Worm (Caenorhabditis elegans) whole organism, L1 larva: ENCODE measurements around the gene T26G10.3.

ENCODE experiments used
- C04F5.9 ChIP-seq: sonication (generic microtip); optimal IDR thresholded peaks from 2 replicates; lab custom pipeline; 2016; ENCODE audit warnings: missing genetic modification characterization, missing compliant biosample characterization
- Y116A8C.19 ChIP-seq: sonication (generic microtip); optimal IDR thresholded peaks from 2 replicates; lab custom pipeline; 2016; ENCODE audit warnings: missing compliant biosample characterization, missing genetic modification characterization, borderline replicate concordance
- aha-1 ChIP-seq: fragments of 150-350 bp; optimal IDR thresholded peaks from 2 replicates; lab custom pipeline; 2014; ENCODE audit warnings: missing biosample characterization, missing genetic modification characterization
- alr-1 ChIP-seq: fragments of 200-800 bp; sonication (Bioruptor generic); optimal IDR thresholded peaks from 2 replicates; lab custom pipeline; 2018; ENCODE audit warnings: borderline replicate concordance, mild to moderate bottlenecking, missing genetic modification characterization, missing compliant biosample characterization
- blmp-1 ChIP-seq: fragments of 150-350 bp; optimal IDR thresholded peaks from 2 replicates; lab custom pipeline; 2014; ENCODE audit warnings: missing biosample characterization, missing genetic modification characterization
- ceh-63 ChIP-seq: fragments of 200-800 bp; sonication (Bioruptor generic); optimal IDR thresholded peaks from 2 replicates; lab custom pipeline; 2018; ENCODE audit warnings: mild to moderate bottlenecking, missing genetic modification characterization, missing compliant biosample characterization
- ces-1 ChIP-seq: fragments of 150-350 bp; optimal IDR thresholded peaks from 2 replicates; lab custom pipeline; 2014; ENCODE audit warnings: missing biosample characterization, missing genetic modification reagents, missing genetic modification characterization
- efl-1 ChIP-seq, 4 experiments: fragments of 150-350 bp; optimal IDR thresholded peaks in 3 of 4; peaks in 1 of 4; 1 replicate in 1 of 4; 2 replicates in 3 of 4; lab custom pipeline; 2014; ENCODE audit warnings: missing biosample characterization in 2 of 4, missing genetic modification characterization in 2 of 4, missing genetic modification reagents in 2 of 4
- egl-13 ChIP-seq: sonication (generic microtip); optimal IDR thresholded peaks from 2 replicates; lab custom pipeline; 2016; ENCODE audit warnings: missing genotype, missing genetic modification reagents, missing genetic modification characterization, missing compliant biosample characterization
- elt-2 ChIP-seq: sonication (generic microtip); optimal IDR thresholded peaks from 2 replicates; lab custom pipeline; 2016; ENCODE audit warnings: missing genetic modification characterization, mild to moderate bottlenecking, inconsistent platforms, missing compliant biosample characterization, missing genetic modification reagents
- elt-3 ChIP-seq, 6 experiments: fragments of 150-350 bp in 1 of 6; sonication (generic microtip); optimal IDR thresholded peaks; 2 replicates each; lab custom pipeline; 2017 to 2018; ENCODE audit warnings: missing biosample characterization in 6 of 6, missing genetic modification characterization in 6 of 6, inconsistent platforms in 1 of 6
- fkh-8 ChIP-seq: sonication (generic microtip); optimal IDR thresholded peaks from 2 replicates; lab custom pipeline; 2016; ENCODE audit warnings: mild to moderate bottlenecking, missing genetic modification characterization, missing compliant biosample characterization
- fos-1 ChIP-seq: fragments of 150-350 bp; optimal IDR thresholded peaks from 2 replicates; lab custom pipeline; 2014; ENCODE audit warnings: missing biosample characterization, missing genetic modification characterization
- hlh-4 ChIP-seq: sonication (generic microtip); optimal IDR thresholded peaks from 2 replicates; lab custom pipeline; 2016; ENCODE audit warnings: mild to moderate bottlenecking, missing genetic modification characterization, missing compliant biosample characterization
- isw-1 ChIP-seq: fragments of 200-800 bp; sonication (Bioruptor generic); IDR thresholded peaks from 2 replicates; pipeline ENCODE4 v1.3.6; 2022; ENCODE audit warnings: missing genetic modification characterization, missing compliant biosample characterization
- lin-13 ChIP-seq: fragments of 150-350 bp; optimal IDR thresholded peaks from 2 replicates; lab custom pipeline; 2014; ENCODE audit warnings: missing biosample characterization, missing genetic modification reagents, missing genetic modification characterization
- lin-14 ChIP-seq: fragments of 200-800 bp; sonication (Bioruptor generic); optimal IDR thresholded peaks from 2 replicates; lab custom pipeline; 2018; ENCODE audit warnings: mild to moderate bottlenecking, missing genetic modification characterization, moderate library complexity, missing compliant biosample characterization
- lin-35 ChIP-seq, 2 experiments: fragments of 150-350 bp; optimal IDR thresholded peaks; 2 replicates each; lab custom pipeline; 2014; ENCODE audit warnings: missing biosample characterization in 2 of 2, missing genetic modification characterization in 2 of 2, missing genetic modification reagents in 2 of 2
- lsy-2 ChIP-seq, 2 experiments: fragments of 150-350 bp; optimal IDR thresholded peaks; 2 replicates each; lab custom pipeline; 2014; ENCODE audit warnings: missing biosample characterization in 2 of 2, missing genetic modification characterization in 2 of 2
- mab-9 ChIP-seq: fragments of 200-800 bp; sonication (Bioruptor generic); IDR thresholded peaks from 2 replicates; pipeline ENCODE4 v1.3.6; 2022; ENCODE audit warnings: missing genetic modification reagents, missing genetic modification characterization, missing compliant biosample characterization
- nhr-12 ChIP-seq: sonication (generic microtip); optimal IDR thresholded peaks from 2 replicates; lab custom pipeline; 2017; ENCODE audit warnings: missing biosample characterization, missing genetic modification characterization
- nhr-19 ChIP-seq: fragments of 200-800 bp; sonication (Bioruptor generic); conservative IDR thresholded peaks from 2 replicates; pipeline ENCODE4 v1.3.6; 2022; ENCODE audit warnings: missing genetic modification characterization, missing compliant biosample characterization
- nhr-237 ChIP-seq: fragments of 150-350 bp; optimal IDR thresholded peaks from 2 replicates; lab custom pipeline; 2014; ENCODE audit warnings: missing biosample characterization, missing genetic modification characterization
- nhr-28 ChIP-seq: fragments of 150-350 bp; optimal IDR thresholded peaks from 2 replicates; lab custom pipeline; 2014; ENCODE audit warnings: missing biosample characterization, missing genetic modification characterization
- nhr-47 ChIP-seq: sonication (generic microtip); optimal IDR thresholded peaks from 2 replicates; lab custom pipeline; 2016; ENCODE audit warnings: mild to moderate bottlenecking, missing genetic modification characterization, moderate library complexity, missing compliant biosample characterization
- nhr-76 ChIP-seq: sonication (generic microtip); optimal IDR thresholded peaks from 2 replicates; lab custom pipeline; 2017; ENCODE audit warnings: missing biosample characterization, missing genetic modification characterization
- nhr-77 ChIP-seq: fragments of 150-350 bp; optimal IDR thresholded peaks from 2 replicates; lab custom pipeline; 2014; ENCODE audit warnings: missing biosample characterization, missing genetic modification characterization
- nhr-84 ChIP-seq: sonication (generic microtip); optimal IDR thresholded peaks from 2 replicates; lab custom pipeline; 2017; ENCODE audit warnings: missing biosample characterization, missing genetic modification characterization
- nhr-85 ChIP-seq: sonication (generic microtip); peaks from one replicate; lab custom pipeline; 2016; ENCODE audit warnings: missing genetic modification characterization, inconsistent platforms, missing compliant biosample characterization
- nhr-90 ChIP-seq: sonication (generic microtip); optimal IDR thresholded peaks from 2 replicates; lab custom pipeline; 2016; ENCODE audit warnings: mild to moderate bottlenecking, missing genetic modification characterization, missing compliant biosample characterization; ENCODE audit not compliant: poor library complexity
- pag-3 ChIP-seq: sonication (generic microtip); optimal IDR thresholded peaks from 2 replicates; lab custom pipeline; 2017; ENCODE audit warnings: missing genetic modification characterization, mild to moderate bottlenecking, missing compliant biosample characterization, antibody characterized with exemption, borderline replicate concordance; ENCODE audit not compliant: insufficient read depth
- skn-1 ChIP-seq: fragments of 150-350 bp; optimal IDR thresholded peaks from 2 replicates; lab custom pipeline; 2014; ENCODE audit warnings: missing biosample characterization, missing genetic modification characterization
- snpc-4 ChIP-seq: fragments of 150-350 bp; optimal IDR thresholded peaks from 2 replicates; lab custom pipeline; 2014; ENCODE audit warnings: missing biosample characterization, missing genetic modification characterization
- sup-37 ChIP-seq: fragments of 200-800 bp; sonication (Bioruptor generic); optimal IDR thresholded peaks from 2 replicates; lab custom pipeline; 2018; ENCODE audit warnings: mild to moderate bottlenecking, missing genetic modification characterization, missing compliant biosample characterization
- tlp-1 ChIP-seq: fragments of 150-350 bp; optimal IDR thresholded peaks from 2 replicates; lab custom pipeline; 2014; ENCODE audit warnings: missing biosample characterization, missing genetic modification characterization
- unc-130 ChIP-seq: fragments of 150-350 bp; optimal IDR thresholded peaks from 2 replicates; lab custom pipeline; 2017; ENCODE audit warnings: missing biosample characterization, missing genetic modification characterization, inconsistent platforms
- unc-62 ChIP-seq: fragments of 150-350 bp; optimal IDR thresholded peaks from 2 replicates; lab custom pipeline; 2014; ENCODE audit warnings: missing biosample characterization, missing genetic modification reagents, missing genetic modification characterization
- unc-86 ChIP-seq: sonication (generic microtip); optimal IDR thresholded peaks from 2 replicates; lab custom pipeline; 2016; ENCODE audit warnings: missing genetic modification characterization, missing compliant biosample characterization
- unc-98 ChIP-seq: fragments of 200-800 bp; sonication (Bioruptor generic); IDR thresholded peaks from 2 replicates; pipeline ENCODE4 v1.3.6; 2022; ENCODE audit warnings: missing genetic modification characterization, missing compliant biosample characterization
- vab-15 ChIP-seq: sonication (generic microtip); optimal IDR thresholded peaks from 2 replicates; lab custom pipeline; 2017; ENCODE audit warnings: missing genotype, mild to moderate bottlenecking, missing genetic modification characterization, missing compliant biosample characterization
- xbp-1 ChIP-seq: sonication (generic microtip); optimal IDR thresholded peaks from 2 replicates; lab custom pipeline; 2016; ENCODE audit warnings: missing genetic modification characterization, missing compliant biosample characterization
- zag-1 ChIP-seq: fragments of 150-350 bp; optimal IDR thresholded peaks from 2 replicates; lab custom pipeline; 2014; ENCODE audit warnings: missing biosample characterization, missing genetic modification characterization
- ztf-11 ChIP-seq, 2 experiments: sonication (generic microtip); optimal IDR thresholded peaks; 2 replicates each; lab custom pipeline; 2016 to 2017; ENCODE audit warnings: missing genetic modification characterization in 2 of 2, missing biosample characterization in 1 of 2, missing compliant biosample characterization in 1 of 2

Gene T26G10.3

ce11 chrIII:9453962-9454361, 40.7 kb upstream of the T26G10.3 start, which contains the start of gene F54C8.7:
TSS of gene F54C8.7 (minus strand) at chrIII:9454062.
- no peak for TF ChIP-seq unc-98 (GFP tag; lab: Robert Waterston, UW)
- no peak for TF ChIP-seq vab-15 (tag; lab: Kevin White, UChicago)
- no peak for TF ChIP-seq Y116A8C.19
- no peak for TF ChIP-seq fkh-8 (tag; lab: Kevin White, UChicago)
- TF ChIP-seq unc-62 (GFP tag; lab: Kevin White, UChicago), result no peak

ce11 chrIII:9450933-9451332, 37.7 kb upstream of the T26G10.3 start:
- TF ChIP-seq lin-14 (peak; percentile 27), ceh-63 (no peak), nhr-76 (tag; lab: Kevin White, UChicago) (no peak), egl-13 (no peak), ztf-11 (tag; optimal IDR thresholded peaks at IDR 0.05; lab: Kevin White, UChicago) (peak in 1 of 2 experiments; percentile 41), lsy-2 (tag; optimal IDR thresholded peaks at IDR 0.05; lab: Kevin White, UChicago) (peak; percentile 34 to 41), skn-1 (tag; lab: Kevin White, UChicago) (no peak), nhr-47 (tag; lab: Kevin White, UChicago) (no peak), nhr-85 (tag; lab: Kevin White, UChicago) (peak; percentile 4), lin-13 (GFP tag; lab: Kevin White, UChicago) (no peak), aha-1 (tag; lab: Kevin White, UChicago) (no peak), nhr-84 (tag; lab: Kevin White, UChicago) (no peak), alr-1 (tag; lab: Kevin White, UChicago) (no peak), nhr-28 (no peak), unc-86 (peak; percentile 36), elt-3 (tag; optimal IDR thresholded peaks at IDR 0.05; lab: Kevin White, UChicago) (no peak), nhr-12 (tag; lab: Kevin White, UChicago) (no peak), unc-130 (tag; lab: Kevin White, UChicago) (no peak), nhr-77 (tag; lab: Kevin White, UChicago) (no peak), lin-35 (GFP tag; optimal IDR thresholded peaks at IDR 0.05; lab: Kevin White, UChicago) (no peak), zag-1 (tag; lab: Kevin White, UChicago) (no peak), C04F5.9 (tag; lab: Kevin White, UChicago) (no peak), efl-1 (optimal IDR thresholded peaks at IDR 0.05; lab: Kevin White, UChicago) (no peak), efl-1 (GFP tag; optimal IDR thresholded peaks at IDR 0.05 in 1 of 2; lab: Kevin White, UChicago) (peak in 1 of 2 experiments; percentile 15), fos-1 (tag; lab: Kevin White, UChicago) (no peak), pag-3 (tag; lab: Kevin White, UChicago) (no peak), nhr-237 (no peak), snpc-4 (tag; lab: Kevin White, UChicago) (no peak), ces-1 (GFP tag; lab: Kevin White, UChicago) (no peak), mab-9 (GFP tag; lab: Robert Waterston, UW) (no peak), nhr-90 (tag; lab: Kevin White, UChicago) (no peak), isw-1 (no peak), xbp-1 (no peak), nhr-19 (no peak), blmp-1 (tag; lab: Kevin White, UChicago) (peak; percentile 32), elt-2 (tag; lab: Kevin White, UChicago) (no peak), hlh-4 (no peak), sup-37 (GFP tag; lab: Kevin White, UChicago) (no peak), tlp-1 (tag; lab: Kevin White, UChicago) (no peak)
